Worm (Caenorhabditis elegans) whole organism, early embryonic: ENCODE data around the gene mars-1.

ENCODE experiments used
- ama-1 ChIP-seq: fragments of 150-350 bp; optimal IDR thresholded peaks from 2 replicates; lab custom pipeline; 2014
- ceh-36 ChIP-seq: sonication (generic microtip); optimal IDR thresholded peaks from 2 replicates; lab custom pipeline; 2016; ENCODE audit warnings: missing genetic modification characterization, inconsistent platforms, missing compliant biosample characterization
- hnd-1 ChIP-seq: sonication (generic microtip); optimal IDR thresholded peaks from 2 replicates; lab custom pipeline; 2016; ENCODE audit warnings: missing genetic modification characterization, missing compliant biosample characterization
- tra-4 ChIP-seq: sonication (generic microtip); optimal IDR thresholded peaks from 2 replicates; lab custom pipeline; 2017; ENCODE audit warnings: missing genetic modification characterization, missing compliant biosample characterization

ce11 chrIV:11583906-11584378, 51.3 kb downstream of the mars-1 start, which contains the start of gene F12F6.1:
- no peak for TF ChIP-seq tra-4 (tag; lab: Kevin White, UChicago)
- TF ChIP-seq hnd-1 (tag; lab: Kevin White, UChicago), result no peak
- TF ChIP-seq ama-1 (lab: Kevin White, UChicago), result no peak
- TF ChIP-seq ceh-36 (tag; lab: Kevin White, UChicago), result no peak
